Worm (Caenorhabditis elegans): ENCODE results near the gene pals-39.

DNA sequence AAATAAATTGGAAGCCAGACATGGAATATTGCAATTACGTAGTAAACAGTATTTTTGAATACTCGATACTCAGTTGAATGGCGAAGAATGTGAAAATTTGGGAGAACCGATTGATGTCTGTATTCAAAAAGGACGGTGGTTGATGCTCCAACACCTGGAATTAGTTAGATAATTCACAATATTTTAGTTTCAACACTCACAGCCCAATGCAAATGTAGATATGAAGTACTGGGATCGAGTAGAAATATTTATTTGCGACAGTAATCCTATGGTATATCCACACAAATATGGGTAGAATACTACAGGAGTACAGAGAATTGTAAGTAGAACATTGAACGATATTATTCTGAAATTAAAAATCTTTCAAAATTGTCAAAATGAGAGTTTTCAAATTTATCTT is 10.5 kb downstream of the pals-39 start:
- TF ChIP-seq ceh-36 (tag; optimal IDR thresholded peaks at IDR 0.05) (no peak), scrt-1 (GFP tag; IDR thresholded peaks at IDR 0.05) (no peak), flt-1 (GFP tag; IDR thresholded peaks at IDR 0.05) (no peak), ama-1 (optimal IDR thresholded peaks at IDR 0.05) (no peak), tbx-37 (GFP tag; conservative IDR thresholded peaks at IDR 0.05) (no peak), hnd-1 (tag; optimal IDR thresholded peaks at IDR 0.05) (no peak), aly-1 (tag; optimal IDR thresholded peaks at IDR 0.05) (no peak), sea-1 (GFP tag; conservative IDR thresholded peaks at IDR 0.05) (no peak), hmg-4 (GFP tag; optimal IDR thresholded peaks at IDR 0.05) (no peak)
